Fruit fly (Drosophila melanogaster): Measurements from ENCODE around the gene jub.

DNA sequence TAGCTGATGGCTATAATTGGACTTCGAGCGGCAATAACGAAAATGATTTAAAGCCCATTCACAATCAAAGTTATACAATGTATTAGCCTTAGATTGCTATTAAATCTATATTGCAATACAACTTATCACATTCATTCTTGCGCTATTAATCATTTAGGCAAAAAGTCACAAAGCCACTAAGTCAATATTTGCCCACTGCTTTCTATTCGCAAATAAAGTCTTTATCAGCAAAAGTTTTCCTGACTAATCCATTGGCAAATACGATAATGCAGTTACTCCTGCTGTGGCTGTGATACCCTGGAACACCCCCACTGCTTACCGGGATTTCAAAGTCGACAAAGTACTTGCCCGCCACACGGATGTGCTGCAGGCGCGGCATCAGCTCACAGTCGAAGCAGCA is 16.1 kb downstream of the jub start:
- no peak for TF ChIP-seq acj6 (GFP tag; optimal IDR thresholded peaks at IDR 0.05)
- TF ChIP-seq CG6163 (GFP tag; IDR thresholded peaks at IDR 0.05): no peak
- TF ChIP-seq OdsH (GFP tag; optimal IDR thresholded peaks at IDR 0.05): no peak
- no peak for TF ChIP-seq svp (GFP tag)
- TF ChIP-seq CG11762 (GFP tag; optimal IDR thresholded peaks at IDR 0.05; ENCODE audit: insufficient read depth): no peak
- no peak for TF ChIP-seq Lpt (GFP tag; optimal IDR thresholded peaks at IDR 0.05)
- TF ChIP-seq CG10631 (GFP tag; optimal IDR thresholded peaks at IDR 0.05): no peak
- no peak for TF ChIP-seq Blimp-1 (GFP tag; optimal IDR thresholded peaks at IDR 0.05)
- TF ChIP-seq CG8319 (GFP tag; optimal IDR thresholded peaks at IDR 0.05): no peak
- TF ChIP-seq CG11902 (GFP tag; optimal IDR thresholded peaks at IDR 0.05): no peak

Data from whole organism, prepupa.